Worm (Caenorhabditis elegans) whole organism, midembryonic: ENCODE measurements around the gene hyl-2.

Experiments
- flt-1 ChIP-seq: fragments of 200-800 bp; sonication (Bioruptor generic); IDR thresholded peaks from 2 replicates; pipeline ENCODE4 v1.3.6; 2022; ENCODE audit warnings: missing genetic modification characterization, missing compliant biosample characterization
- ref-1 ChIP-seq: fragments of 200-800 bp; sonication (Bioruptor generic); conservative IDR thresholded peaks from 2 replicates; pipeline ENCODE4 v1.3.6; 2022; ENCODE audit warnings: missing genetic modification reagents, missing genetic modification characterization, missing compliant biosample characterization
- ztf-23 ChIP-seq: fragments of 200-800 bp; sonication (Bioruptor generic); IDR thresholded peaks from 2 replicates; pipeline ENCODE4 v1.3.6; 2022; ENCODE audit warnings: missing genetic modification reagents, missing genetic modification characterization, missing compliant biosample characterization

- no peak for TF ChIP-seq ref-1 (GFP tag; lab: Robert Waterston, UW)
- TF ChIP-seq flt-1 (GFP tag; lab: Robert Waterston, UW) = no peak
- TF ChIP-seq ztf-23 (GFP tag; lab: Robert Waterston, UW) = no peak
These were observed 28.1 kb upstream of the hyl-2 start, which contains the start of gene acc-3 for ce11 chrX:4727388-4727787.
